Worm (Caenorhabditis elegans) whole organism, L1 larva: ENCODE results near the gene Y39H10B.2.

ENCODE experiments used
- aha-1 ChIP-seq: fragments of 150-350 bp; optimal IDR thresholded peaks from 2 replicates; lab custom pipeline; 2014; ENCODE audit warnings: missing biosample characterization, missing genetic modification characterization
- aly-2 ChIP-seq: fragments of 150-350 bp; optimal IDR thresholded peaks from 2 replicates; lab custom pipeline; 2014; ENCODE audit warnings: missing biosample characterization, missing genetic modification characterization
- ama-1 ChIP-seq: fragments of 150-350 bp; optimal IDR thresholded peaks from 2 replicates; lab custom pipeline; 2014
- ceh-8 ChIP-seq: fragments of 200-800 bp; sonication (Bioruptor generic); optimal IDR thresholded peaks from 2 replicates; lab custom pipeline; 2018; ENCODE audit warnings: mild to moderate bottlenecking, missing genetic modification characterization, moderate library complexity, missing compliant biosample characterization
- ceh-82 ChIP-seq, 3 experiments: fragments of 150-350 bp in 1 of 3; sonication (generic microtip) in 2 of 3; optimal IDR thresholded peaks; 2 replicates each; lab custom pipeline; 2014 to 2017; ENCODE audit warnings: missing biosample characterization in 3 of 3, missing genetic modification characterization in 3 of 3
- dpl-1 ChIP-seq, 3 experiments: fragments of 150-350 bp in 2 of 3; sonication (generic microtip) in 1 of 3; optimal IDR thresholded peaks; 2 replicates each; lab custom pipeline; 2014 to 2017; ENCODE audit warnings: missing biosample characterization in 3 of 3, missing genetic modification characterization in 3 of 3, missing genetic modification reagents in 3 of 3
- efl-1 ChIP-seq, 4 experiments: fragments of 150-350 bp; optimal IDR thresholded peaks in 3 of 4; peaks in 1 of 4; 1 replicate in 1 of 4; 2 replicates in 3 of 4; lab custom pipeline; 2014; ENCODE audit warnings: missing biosample characterization in 2 of 4, missing genetic modification characterization in 2 of 4, missing genetic modification reagents in 2 of 4
- efl-3 ChIP-seq: fragments of 200-800 bp; sonication (Bioruptor generic); optimal IDR thresholded peaks from 2 replicates; lab custom pipeline; 2018; ENCODE audit warnings: mild to moderate bottlenecking, missing genetic modification characterization, missing compliant biosample characterization
- egl-13 ChIP-seq: sonication (generic microtip); optimal IDR thresholded peaks from 2 replicates; lab custom pipeline; 2016; ENCODE audit warnings: missing genotype, missing genetic modification reagents, missing genetic modification characterization, missing compliant biosample characterization
- egl-27 ChIP-seq, 2 experiments: fragments of 150-350 bp in 1 of 2; sonication (generic microtip); optimal IDR thresholded peaks; 3 replicates each; lab custom pipeline; 2017 to 2018; ENCODE audit warnings: missing biosample characterization in 2 of 2, missing genetic modification characterization in 2 of 2, missing genetic modification reagents in 2 of 2
- elt-2 ChIP-seq: sonication (generic microtip); optimal IDR thresholded peaks from 2 replicates; lab custom pipeline; 2016; ENCODE audit warnings: missing genetic modification characterization, mild to moderate bottlenecking, inconsistent platforms, missing compliant biosample characterization, missing genetic modification reagents
- ets-5 ChIP-seq: fragments of 200-800 bp; sonication (Bioruptor generic); IDR thresholded peaks from 2 replicates; pipeline ENCODE4 v1.3.6; 2022; ENCODE audit warnings: missing genetic modification characterization, missing compliant biosample characterization
- fkh-4 ChIP-seq: sonication (generic microtip); optimal IDR thresholded peaks from 2 replicates; lab custom pipeline; 2016; ENCODE audit warnings: missing compliant biosample characterization, missing genetic modification characterization, borderline replicate concordance
- fkh-8 ChIP-seq: sonication (generic microtip); optimal IDR thresholded peaks from 2 replicates; lab custom pipeline; 2016; ENCODE audit warnings: mild to moderate bottlenecking, missing genetic modification characterization, missing compliant biosample characterization
- hlh-17 ChIP-seq: fragments of 200-800 bp; sonication (Bioruptor generic); optimal IDR thresholded peaks from 2 replicates; lab custom pipeline; 2018; ENCODE audit warnings: missing genetic modification characterization, mild to moderate bottlenecking, missing compliant biosample characterization, moderate library complexity, borderline replicate concordance
- hpl-2 ChIP-seq: fragments of 150-350 bp; optimal IDR thresholded peaks from 2 replicates; lab custom pipeline; 2014; ENCODE audit warnings: missing biosample characterization, missing genetic modification reagents, missing genetic modification characterization
- isw-1 ChIP-seq: fragments of 200-800 bp; sonication (Bioruptor generic); IDR thresholded peaks from 2 replicates; pipeline ENCODE4 v1.3.6; 2022; ENCODE audit warnings: missing genetic modification characterization, missing compliant biosample characterization
- lin-14 ChIP-seq: fragments of 200-800 bp; sonication (Bioruptor generic); optimal IDR thresholded peaks from 2 replicates; lab custom pipeline; 2018; ENCODE audit warnings: mild to moderate bottlenecking, missing genetic modification characterization, moderate library complexity, missing compliant biosample characterization
- lin-39 ChIP-seq: fragments of 150-350 bp; optimal IDR thresholded peaks from 2 replicates; lab custom pipeline; 2014; ENCODE audit warnings: missing biosample characterization, missing genetic modification reagents, missing genetic modification characterization
- lir-3 ChIP-seq: sonication (generic microtip); optimal IDR thresholded peaks from 2 replicates; lab custom pipeline; 2016; ENCODE audit warnings: mild to moderate bottlenecking, missing genetic modification characterization, moderate library complexity, missing compliant biosample characterization; ENCODE audit not compliant: poor library complexity
- lsy-2 ChIP-seq, 2 experiments: fragments of 150-350 bp; optimal IDR thresholded peaks; 2 replicates each; lab custom pipeline; 2014; ENCODE audit warnings: missing biosample characterization in 2 of 2, missing genetic modification characterization in 2 of 2
- mab-9 ChIP-seq: fragments of 200-800 bp; sonication (Bioruptor generic); IDR thresholded peaks from 2 replicates; pipeline ENCODE4 v1.3.6; 2022; ENCODE audit warnings: missing genetic modification reagents, missing genetic modification characterization, missing compliant biosample characterization
- mdl-1 ChIP-seq, 2 experiments: fragments of 150-350 bp; optimal IDR thresholded peaks; 2 replicates each; lab custom pipeline; 2014 to 2017; ENCODE audit warnings: missing biosample characterization in 2 of 2, missing genetic modification characterization in 2 of 2, inconsistent platforms in 1 of 2
- mef-2 ChIP-seq: fragments of 150-350 bp; optimal IDR thresholded peaks from 2 replicates; lab custom pipeline; 2014; ENCODE audit warnings: missing biosample characterization, missing genetic modification characterization
- mep-1 ChIP-seq: fragments of 150-350 bp; optimal IDR thresholded peaks from 2 replicates; lab custom pipeline; 2014; ENCODE audit warnings: missing biosample characterization, missing genetic modification characterization
- nhr-12 ChIP-seq: sonication (generic microtip); optimal IDR thresholded peaks from 2 replicates; lab custom pipeline; 2017; ENCODE audit warnings: missing biosample characterization, missing genetic modification characterization
- nhr-19 ChIP-seq: fragments of 200-800 bp; sonication (Bioruptor generic); conservative IDR thresholded peaks from 2 replicates; pipeline ENCODE4 v1.3.6; 2022; ENCODE audit warnings: missing genetic modification characterization, missing compliant biosample characterization
- nhr-47 ChIP-seq: sonication (generic microtip); optimal IDR thresholded peaks from 2 replicates; lab custom pipeline; 2016; ENCODE audit warnings: mild to moderate bottlenecking, missing genetic modification characterization, moderate library complexity, missing compliant biosample characterization
- nhr-71 ChIP-seq: sonication (generic microtip); optimal IDR thresholded peaks from 2 replicates; lab custom pipeline; 2016; ENCODE audit warnings: mild to moderate bottlenecking, missing genetic modification characterization, moderate library complexity, missing compliant biosample characterization
- nhr-76 ChIP-seq: sonication (generic microtip); optimal IDR thresholded peaks from 2 replicates; lab custom pipeline; 2017; ENCODE audit warnings: missing biosample characterization, missing genetic modification characterization
- nhr-84 ChIP-seq: sonication (generic microtip); optimal IDR thresholded peaks from 2 replicates; lab custom pipeline; 2017; ENCODE audit warnings: missing biosample characterization, missing genetic modification characterization
- nhr-85 ChIP-seq: sonication (generic microtip); peaks from one replicate; lab custom pipeline; 2016; ENCODE audit warnings: missing genetic modification characterization, inconsistent platforms, missing compliant biosample characterization
- nhr-90 ChIP-seq: sonication (generic microtip); optimal IDR thresholded peaks from 2 replicates; lab custom pipeline; 2016; ENCODE audit warnings: mild to moderate bottlenecking, missing genetic modification characterization, missing compliant biosample characterization; ENCODE audit not compliant: poor library complexity
- pqm-1 ChIP-seq: sonication (generic microtip); optimal IDR thresholded peaks from 3 replicates; lab custom pipeline; 2017; ENCODE audit warnings: missing biosample characterization, missing genetic modification characterization
- rnt-1 ChIP-seq: sonication (generic microtip); optimal IDR thresholded peaks from 2 replicates; lab custom pipeline; 2016; ENCODE audit warnings: mild to moderate bottlenecking, missing genetic modification characterization, moderate library complexity, missing compliant biosample characterization
- skn-1 ChIP-seq: fragments of 150-350 bp; optimal IDR thresholded peaks from 2 replicates; lab custom pipeline; 2014; ENCODE audit warnings: missing biosample characterization, missing genetic modification characterization
- snu-23 ChIP-seq: sonication (generic microtip); optimal IDR thresholded peaks from 2 replicates; lab custom pipeline; 2016; ENCODE audit warnings: missing genetic modification characterization, missing compliant biosample characterization
- sox-4 ChIP-seq: sonication (generic microtip); optimal IDR thresholded peaks from 2 replicates; lab custom pipeline; 2016; ENCODE audit warnings: missing genetic modification characterization, missing compliant biosample characterization
- swsn-7 ChIP-seq: sonication (generic microtip); optimal IDR thresholded peaks from 2 replicates; lab custom pipeline; 2016; ENCODE audit warnings: missing genetic modification characterization, missing compliant biosample characterization
- tbx-2 ChIP-seq: sonication (generic microtip); optimal IDR thresholded peaks from 2 replicates; lab custom pipeline; 2016; ENCODE audit warnings: missing genetic modification characterization, missing compliant biosample characterization
- unc-30 ChIP-seq: sonication (generic microtip); optimal IDR thresholded peaks from 2 replicates; lab custom pipeline; 2017; ENCODE audit warnings: missing biosample characterization, missing genetic modification characterization
- zag-1 ChIP-seq: fragments of 150-350 bp; optimal IDR thresholded peaks from 2 replicates; lab custom pipeline; 2014; ENCODE audit warnings: missing biosample characterization, missing genetic modification characterization
- ztf-4 ChIP-seq: fragments of 150-350 bp; optimal IDR thresholded peaks from 2 replicates; lab custom pipeline; 2014; ENCODE audit warnings: missing biosample characterization, missing genetic modification characterization

Y39H10B.2 gene

ce11 chrV:3712955-3713354 is 44.4 kb downstream of the Y39H10B.2 start:
- no peak for TF ChIP-seq tbx-2 (tag; lab: Kevin White, UChicago)
- TF ChIP-seq mab-9 (GFP tag; lab: Robert Waterston, UW): no peak
- peak; percentile 0 for TF ChIP-seq snu-23 (GFP tag; lab: Kevin White, UChicago)
- TF ChIP-seq zag-1: no peak
- no peak for TF ChIP-seq sox-4 (tag; lab: Kevin White, UChicago)
- no peak for TF ChIP-seq unc-30 (tag; lab: Kevin White, UChicago)
- TF ChIP-seq ceh-8 (GFP tag; lab: Kevin White, UChicago): no peak
- no peak for TF ChIP-seq hlh-17 (GFP tag; lab: Kevin White, UChicago)

DNA sequence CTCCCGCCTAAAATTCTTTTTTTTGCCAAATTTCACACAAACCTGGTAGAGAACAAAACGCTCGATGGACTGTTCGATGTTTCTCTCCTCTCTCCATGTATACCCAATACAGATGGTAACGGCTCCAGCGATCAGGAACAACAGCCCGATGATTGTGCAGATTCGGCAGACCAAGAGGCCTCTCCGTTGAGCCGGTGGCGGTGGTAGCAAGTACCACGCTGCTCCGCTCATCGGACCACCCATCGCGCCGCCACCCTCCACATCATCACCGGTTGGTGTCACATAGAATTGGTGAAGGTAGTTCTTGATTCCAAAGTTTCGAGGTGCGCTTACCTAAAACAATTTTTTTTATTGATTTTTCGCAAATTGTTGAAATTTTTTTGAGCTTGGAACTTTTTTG is 46.2 kb downstream of the Y39H10B.2 start:
- TF ChIP-seq lir-3 (tag; lab: Kevin White, UChicago) (no peak), ets-5 (0 out of 2 replicates have a peak, but pooled peaks have one; percentile 74), rnt-1 (tag; lab: Kevin White, UChicago) (no peak), ceh-8 (GFP tag; lab: Kevin White, UChicago) (peak; percentile 4), nhr-90 (tag; lab: Kevin White, UChicago) (no peak)

DNA sequence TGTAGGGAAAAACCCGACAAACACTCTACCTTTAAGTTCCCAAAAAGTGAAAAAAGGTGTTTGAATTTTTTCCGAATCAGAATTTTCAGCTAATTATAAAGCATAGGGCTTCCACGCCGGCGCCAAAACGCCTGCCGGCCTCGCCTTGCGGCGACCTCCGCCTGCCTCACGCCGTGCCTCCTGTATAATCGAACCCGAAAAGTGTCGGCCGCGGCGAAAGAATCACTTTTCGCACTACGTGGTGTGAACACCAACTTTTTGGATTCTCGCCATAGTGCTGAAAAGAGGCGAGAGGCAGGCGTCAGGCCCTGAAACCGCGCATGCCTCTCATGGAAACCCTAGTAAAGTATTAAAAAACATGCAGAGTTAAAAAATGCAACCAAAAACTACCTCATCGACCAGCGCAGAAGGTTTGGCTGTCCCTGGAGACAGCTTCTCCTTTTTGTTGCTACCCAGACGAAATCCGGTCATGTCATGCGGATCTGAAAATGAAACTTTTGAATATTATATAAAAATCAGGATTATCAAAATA is 47.0 kb downstream of the Y39H10B.2 start, which contains the start of gene nrsn-1:
nrsn-1 (minus strand) TSS at position 482 of the 532 bp plus-strand sequence.
- no peak for TF ChIP-seq fkh-8 (tag; lab: Kevin White, UChicago)
- no peak for TF ChIP-seq aha-1 (tag; lab: Kevin White, UChicago)
- no peak for TF ChIP-seq swsn-7 (tag; lab: Kevin White, UChicago)
- TF ChIP-seq aly-2 (tag; lab: Kevin White, UChicago): no peak
- TF ChIP-seq hlh-17 (GFP tag; lab: Kevin White, UChicago): peak; percentile 2
- no peak for TF ChIP-seq skn-1 (tag; lab: Kevin White, UChicago)

DNA sequence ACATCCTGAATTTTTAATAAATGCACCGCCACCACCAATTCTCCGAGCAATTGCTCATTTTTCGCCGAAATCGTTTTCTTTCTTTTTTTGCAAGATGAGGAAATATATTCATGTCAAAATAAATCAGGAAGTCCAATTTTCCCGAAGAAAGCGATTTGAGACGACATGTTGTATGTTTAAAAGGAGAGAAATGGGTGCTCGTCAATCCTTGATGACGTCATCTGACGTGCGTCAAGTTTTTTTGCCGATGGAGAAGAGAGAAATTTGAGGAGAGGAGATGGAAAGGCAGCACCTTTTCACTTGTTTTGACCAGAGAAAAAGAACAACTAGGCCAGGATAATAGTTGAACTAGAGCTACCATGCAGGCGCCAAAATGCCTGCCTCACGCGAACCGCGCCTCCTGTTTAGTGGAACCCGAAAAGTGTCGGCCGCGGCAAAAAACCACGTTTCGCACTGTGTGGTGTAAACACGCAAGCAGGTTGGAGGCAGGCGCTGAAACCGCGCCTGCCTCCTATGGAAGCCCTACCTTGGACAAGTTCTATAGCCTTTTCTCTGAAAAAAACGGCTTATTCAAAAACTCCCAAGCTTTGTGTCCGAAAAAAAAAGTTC is 47.8 kb downstream of the Y39H10B.2 start:
- TF ChIP-seq isw-1 (GFP tag; lab: Robert Waterston, UW) (no peak), ama-1 (lab: Kevin White, UChicago) (peak; percentile 32), rnt-1 (tag; lab: Kevin White, UChicago) (no peak), nhr-47 (peak; percentile 66), ceh-8 (GFP tag; lab: Kevin White, UChicago) (peak; percentile 33), nhr-19 (GFP tag; lab: Robert Waterston, UW) (no peak), pqm-1 (tag; lab: Kevin White, UChicago) (no peak), nhr-76 (tag; lab: Kevin White, UChicago) (no peak), hpl-2 (no peak), elt-2 (tag; lab: Kevin White, UChicago) (no peak), mdl-1 (tag; optimal IDR thresholded peaks at IDR 0.05; lab: Kevin White, UChicago) (no peak), fkh-4 (no peak), egl-27 (tag; optimal IDR thresholded peaks at IDR 0.05; lab: Kevin White, UChicago) (no peak), swsn-7 (tag; lab: Kevin White, UChicago) (peak; percentile 47), lsy-2 (tag; optimal IDR thresholded peaks at IDR 0.05; lab: Kevin White, UChicago) (peak in 1 of 2 experiments; percentile 61), egl-13 (peak; percentile 62), ztf-4 (tag; lab: Kevin White, UChicago) (no peak), lin-14 (GFP tag; lab: Kevin White, UChicago) (peak; percentile 92), ceh-82 (tag; optimal IDR thresholded peaks at IDR 0.05; lab: Kevin White, UChicago) (peak in 2 of 3 experiments; percentile 31 to 50), lin-39 (tag; lab: Kevin White, UChicago) (no peak), fkh-8 (tag; lab: Kevin White, UChicago) (peak; percentile 18), snu-23 (GFP tag; lab: Kevin White, UChicago) (peak; percentile 35), efl-3 (no peak), nhr-71 (tag; lab: Kevin White, UChicago) (peak; percentile 65), tbx-2 (tag; lab: Kevin White, UChicago) (peak; percentile 56), dpl-1 (GFP tag; optimal IDR thresholded peaks at IDR 0.05; lab: Kevin White, UChicago) (peak in 1 of 3 experiments; percentile 16), nhr-85 (tag; lab: Kevin White, UChicago) (no peak), mef-2 (peak; percentile 19), nhr-12 (tag; lab: Kevin White, UChicago) (no peak), efl-1 (optimal IDR thresholded peaks at IDR 0.05; lab: Kevin White, UChicago) (peak in 1 of 2 experiments; percentile 38), efl-1 (GFP tag; optimal IDR thresholded peaks at IDR 0.05 in 1 of 2; lab: Kevin White, UChicago) (peak in 1 of 2 experiments; percentile 90), nhr-84 (tag; lab: Kevin White, UChicago) (no peak), unc-30 (tag; lab: Kevin White, UChicago) (no peak), mep-1 (tag; lab: Kevin White, UChicago) (peak; percentile 24), skn-1 (tag; lab: Kevin White, UChicago) (no peak)
